Fruit fly (Drosophila melanogaster): ENCODE data around the gene Nph.

dm6 chr3R:29995035-29995434 lies 9.6 kb downstream of the Nph start, which contains the start of the genes CG7903 and Sas-6:
- TF ChIP-seq EcR (GFP tag; optimal IDR thresholded peaks at IDR 0.05) = no peak
- no peak for TF ChIP-seq CG32121 (GFP tag; IDR thresholded peaks at IDR 0.05)
- no peak for TF ChIP-seq fd96Ca (GFP tag; IDR thresholded peaks at IDR 0.05)
- no peak for TF ChIP-seq CG15710 (tag; optimal IDR thresholded peaks at IDR 0.05)
- TF ChIP-seq Pif1B (GFP tag; optimal IDR thresholded peaks at IDR 0.05) = no peak
- no peak for TF ChIP-seq Snoo (tag; optimal IDR thresholded peaks at IDR 0.05)
- TF ChIP-seq CG8159 (tag; optimal IDR thresholded peaks at IDR 0.05) = no peak
- TF ChIP-seq CG14655 (GFP tag; optimal IDR thresholded peaks at IDR 0.05) = no peak
- TF ChIP-seq CG13204 (GFP tag; optimal IDR thresholded peaks at IDR 0.05) = no peak
- no peak for TF ChIP-seq CG10348 (GFP tag; IDR thresholded peaks at IDR 0.05)
- TF ChIP-seq rn (GFP tag; IDR thresholded peaks at IDR 0.05) = no peak
- no peak for TF ChIP-seq gl (tag; optimal IDR thresholded peaks at IDR 0.05)
